Comparison of ENCODE assay signal across 1 fruit fly cellular context in genomic region chr2L:223351-223750, dm6.
TF ChIP-seq lines count a peak whose summit lies in the region.

No protein-coding gene starts in this region.

TF ChIP-seq in whole organism, embryonic, 481 proteins besides CTCF, POLR2A, EP300 and RAD21 (continued from another document and continues in another):
- TF ChIP-seq Dip3 (GFP tag; optimal IDR thresholded peaks at IDR 0.05; lab: Kevin White, UChicago) (peak; percentile 67), cato (GFP tag; optimal IDR thresholded peaks at IDR 0.05; lab: Kevin White, UChicago; ENCODE audit: borderline replicate concordance) (peak; percentile 69), Elba2 (GFP tag; optimal IDR thresholded peaks at IDR 0.05; lab: Kevin White, UChicago) (no peak), prd (optimal IDR thresholded peaks at IDR 0.05; lab: Kevin White, UChicago) (no peak), prd (GFP tag; IDR thresholded peaks at IDR 0.05; lab: Robert Waterston, UW) (peak; percentile 93), CG11247 (GFP tag; IDR thresholded peaks at IDR 0.05; lab: Robert Waterston, UW) (peak; percentile 77), CG15073 (GFP tag; optimal IDR thresholded peaks at IDR 0.05; lab: Kevin White, UChicago) (peak; percentile 70), Chrac-16 (GFP tag; optimal IDR thresholded peaks at IDR 0.05; lab: Kevin White, UChicago) (peak; percentile 84), CG30020 (tag; optimal IDR thresholded peaks at IDR 0.05; lab: Kevin White, UChicago) (peak; percentile 1), CG1603 (tag; optimal IDR thresholded peaks at IDR 0.05; lab: Kevin White, UChicago) (peak; percentile 86), Deaf1 (tag; optimal IDR thresholded peaks at IDR 0.05; lab: Kevin White, UChicago) (no peak), lbe (GFP tag; optimal IDR thresholded peaks at IDR 0.05; lab: Kevin White, UChicago) (peak; percentile 76), CG10321 (GFP tag; IDR thresholded peaks at IDR 0.05; lab: Robert Waterston, UW) (peak; percentile 64), Dbx (GFP tag; IDR thresholded peaks at IDR 0.05; lab: Robert Waterston, UW) (peak; percentile 40; the same call in 2 of the 3 replicates), Sox102F (GFP tag; optimal IDR thresholded peaks at IDR 0.05; lab: Kevin White, UChicago) (peak; percentile 91), Asciz (GFP tag; optimal IDR thresholded peaks at IDR 0.05; lab: Kevin White, UChicago) (peak; percentile 90), sima (GFP tag; optimal IDR thresholded peaks at IDR 0.05; lab: Kevin White, UChicago) (peak; percentile 55), CG3407 (GFP tag; optimal IDR thresholded peaks at IDR 0.05; lab: Kevin White, UChicago) (peak; percentile 86), CG15514 (GFP tag; optimal IDR thresholded peaks at IDR 0.05; lab: Kevin White, UChicago) (peak; percentile 51), ham (GFP tag; IDR thresholded peaks at IDR 0.05; lab: Robert Waterston, UW) (peak; percentile 37; the same call in 1 of the 2 replicates), Spps (tag; optimal IDR thresholded peaks at IDR 0.05; lab: Kevin White, UChicago) (peak; percentile 86), CG12236 (GFP tag; optimal IDR thresholded peaks at IDR 0.05; lab: Kevin White, UChicago) (peak; percentile 84), Ets65A (GFP tag; lab: Kevin White, UChicago) (peak; percentile 94), MESR4 (GFP tag; optimal IDR thresholded peaks at IDR 0.05; lab: Kevin White, UChicago) (no peak), Dad (GFP tag; optimal IDR thresholded peaks at IDR 0.05; lab: Kevin White, UChicago) (peak; percentile 91), NC2β (GFP tag; optimal IDR thresholded peaks at IDR 0.05; lab: Kevin White, UChicago) (peak; percentile 88), B-H2 (GFP tag; optimal IDR thresholded peaks at IDR 0.05; lab: Kevin White, UChicago) (no peak), CG17385 (GFP tag; optimal IDR thresholded peaks at IDR 0.05; lab: Kevin White, UChicago) (peak; percentile 78), Drgx (GFP tag; IDR thresholded peaks at IDR 0.05; lab: Robert Waterston, UW) (peak; percentile 93), CG8478 (optimal IDR thresholded peaks at IDR 0.05; lab: Kevin White, UChicago) (no peak), CG31365 (tag; optimal IDR thresholded peaks at IDR 0.05; lab: Kevin White, UChicago) (peak; percentile 23), fru (optimal IDR thresholded peaks at IDR 0.05; lab: Kevin White, UChicago) (no peak), CG2889 (GFP tag; IDR thresholded peaks at IDR 0.05; lab: Robert Waterston, UW) (peak; percentile 61; the same call in 2 of the 3 replicates), CG11695 (GFP tag; IDR thresholded peaks at IDR 0.05; lab: Robert Waterston, UW) (peak; percentile 89), CG31224 (GFP tag; IDR thresholded peaks at IDR 0.05; lab: Robert Waterston, UW) (peak; percentile 54), CG12659 (GFP tag; optimal IDR thresholded peaks at IDR 0.05; lab: Kevin White, UChicago) (peak; percentile 75), sc (optimal IDR thresholded peaks at IDR 0.05; lab: Kevin White, UChicago) (no peak), sc (GFP tag; optimal IDR thresholded peaks at IDR 0.05; lab: Kevin White, UChicago) (peak; percentile 84), CG13424 (tag; optimal IDR thresholded peaks at IDR 0.05; lab: Kevin White, UChicago) (peak; percentile 70), CG13624 (GFP tag; optimal IDR thresholded peaks at IDR 0.05; lab: Kevin White, UChicago) (peak; percentile 73), gro (GFP tag; optimal IDR thresholded peaks at IDR 0.05; lab: Kevin White, UChicago) (peak; percentile 40), CG12155 (GFP tag; optimal IDR thresholded peaks at IDR 0.05; lab: Kevin White, UChicago) (peak; percentile 71), CG18619 (GFP tag; optimal IDR thresholded peaks at IDR 0.05; lab: Kevin White, UChicago) (peak; percentile 75), CG13296 (GFP tag; optimal IDR thresholded peaks at IDR 0.05; lab: Kevin White, UChicago) (peak; percentile 10), tap (tag; optimal IDR thresholded peaks at IDR 0.05; lab: Kevin White, UChicago) (peak; percentile 76), Optix (GFP tag; IDR thresholded peaks at IDR 0.05; lab: Robert Waterston, UW) (peak; percentile 94), slbo (GFP tag; IDR thresholded peaks at IDR 0.05; lab: Robert Waterston, UW) (peak; percentile 80), nerfin-2 (GFP tag; IDR thresholded peaks at IDR 0.05; lab: Robert Waterston, UW; ENCODE audit: partially characterized antibody) (no peak), B-H1 (GFP tag; IDR thresholded peaks at IDR 0.05; lab: Robert Waterston, UW) (peak; percentile 87), sens-2 (GFP tag; IDR thresholded peaks at IDR 0.05; lab: Robert Waterston, UW) (peak; percentile 93), H2.0 (GFP tag; IDR thresholded peaks at IDR 0.05; lab: Robert Waterston, UW) (peak; percentile 83), CG12071 (GFP tag; optimal IDR thresholded peaks at IDR 0.05; lab: Kevin White, UChicago) (peak; percentile 81), CG10209 (GFP tag; optimal IDR thresholded peaks at IDR 0.05; lab: Kevin White, UChicago) (peak; percentile 87), cwo (GFP tag; optimal IDR thresholded peaks at IDR 0.05; lab: Kevin White, UChicago) (peak; percentile 54), Atf-2 (GFP tag; optimal IDR thresholded peaks at IDR 0.05; lab: Kevin White, UChicago) (peak; percentile 90), Sox100B (GFP tag; optimal IDR thresholded peaks at IDR 0.05; lab: Kevin White, UChicago) (peak; percentile 85), Neu2 (GFP tag; optimal IDR thresholded peaks at IDR 0.05; lab: Kevin White, UChicago; ENCODE audit: borderline replicate concordance) (peak; percentile 20), CG17359 (tag; optimal IDR thresholded peaks at IDR 0.05; lab: Kevin White, UChicago) (peak; percentile 88), Hr78 (GFP tag; optimal IDR thresholded peaks at IDR 0.05; lab: Kevin White, UChicago) (peak in 1 of 2 experiments; percentile 8), fd3F (GFP tag; optimal IDR thresholded peaks at IDR 0.05; lab: Kevin White, UChicago) (peak; percentile 21), dati (GFP tag; IDR thresholded peaks at IDR 0.05; lab: Robert Waterston, UW) (peak; percentile 87), cad (GFP tag; optimal IDR thresholded peaks at IDR 0.05; lab: Kevin White, UChicago) (peak; percentile 46), her (GFP tag; optimal IDR thresholded peaks at IDR 0.05; lab: Kevin White, UChicago) (peak; percentile 59), CG18262 (tag; optimal IDR thresholded peaks at IDR 0.05; lab: Kevin White, UChicago) (peak; percentile 89), CG5245 (GFP tag; optimal IDR thresholded peaks at IDR 0.05; lab: Kevin White, UChicago) (peak; percentile 90), PHDP (tag; optimal IDR thresholded peaks at IDR 0.05; lab: Kevin White, UChicago) (peak; percentile 80), ap (GFP tag; IDR thresholded peaks at IDR 0.05; lab: Robert Waterston, UW) (peak; percentile 91), usp (GFP tag; optimal IDR thresholded peaks at IDR 0.05; lab: Kevin White, UChicago) (no peak), kay (GFP tag; optimal IDR thresholded peaks at IDR 0.05; lab: Kevin White, UChicago) (peak; percentile 19), CG2678 (tag; optimal IDR thresholded peaks at IDR 0.05; lab: Kevin White, UChicago) (peak; percentile 78), lola (GFP tag; optimal IDR thresholded peaks at IDR 0.05; lab: Kevin White, UChicago) (peak in 1 of 3 experiments; percentile 86), pum (GFP tag; optimal IDR thresholded peaks at IDR 0.05; lab: Kevin White, UChicago) (peak; percentile 84), klu (GFP tag; IDR thresholded peaks at IDR 0.05; lab: Robert Waterston, UW) (peak; percentile 71), CG6272 (GFP tag; IDR thresholded peaks at IDR 0.05; lab: Robert Waterston, UW) (peak; percentile 65), hth (optimal IDR thresholded peaks at IDR 0.05; lab: Kevin White, UChicago) (no peak), NC2α (GFP tag; optimal IDR thresholded peaks at IDR 0.05; lab: Kevin White, UChicago) (peak; percentile 78), dimm (GFP tag; IDR thresholded peaks at IDR 0.05; lab: Robert Waterston, UW) (peak; percentile 89), Lhr (GFP tag; optimal IDR thresholded peaks at IDR 0.05; lab: Kevin White, UChicago) (peak; percentile 51), da (GFP tag; optimal IDR thresholded peaks at IDR 0.05; lab: Kevin White, UChicago) (no peak), bab2 (GFP tag; optimal IDR thresholded peaks at IDR 0.05; lab: Kevin White, UChicago) (peak; percentile 84), ind (GFP tag; optimal IDR thresholded peaks at IDR 0.05; lab: Kevin White, UChicago) (peak; percentile 77), Kr (GFP tag; optimal IDR thresholded peaks at IDR 0.05; lab: Kevin White, UChicago) (no peak), nau (GFP tag; optimal IDR thresholded peaks at IDR 0.05; lab: Kevin White, UChicago) (peak; percentile 76), lov (optimal IDR thresholded peaks at IDR 0.05; lab: Kevin White, UChicago) (no peak), lov (GFP tag; IDR thresholded peaks at IDR 0.05; lab: Robert Waterston, UW) (peak; percentile 96), disco-r (GFP tag; optimal IDR thresholded peaks at IDR 0.05; lab: Kevin White, UChicago) (peak; percentile 73), MTF-1 (GFP tag; optimal IDR thresholded peaks at IDR 0.05; lab: Kevin White, UChicago; ENCODE audit: borderline replicate concordance) (peak; percentile 40), NK7.1 (GFP tag; optimal IDR thresholded peaks at IDR 0.05; lab: Kevin White, UChicago) (peak; percentile 80), CG2199 (GFP tag; IDR thresholded peaks at IDR 0.05; lab: Robert Waterston, UW) (peak; percentile 87), CG4617 (GFP tag; optimal IDR thresholded peaks at IDR 0.05; lab: Kevin White, UChicago; ENCODE audit: borderline replicate concordance) (peak; percentile 38), crc (GFP tag; optimal IDR thresholded peaks at IDR 0.05; lab: Kevin White, UChicago) (peak; percentile 70), CG14014 (GFP tag; IDR thresholded peaks at IDR 0.05; lab: Robert Waterston, UW) (peak; percentile 77; the same call in 1 of the 2 replicates), knrl (GFP tag; IDR thresholded peaks at IDR 0.05; lab: Robert Waterston, UW; ENCODE audit: partially characterized antibody) (no peak), zfh1 (GFP tag; IDR thresholded peaks at IDR 0.05; lab: Robert Waterston, UW) (peak; percentile 97), slp2 (GFP tag; optimal IDR thresholded peaks at IDR 0.05; lab: Kevin White, UChicago) (peak; percentile 75), Blimp-1 (GFP tag; optimal IDR thresholded peaks at IDR 0.05; lab: Kevin White, UChicago) (peak; percentile 82), Antp (GFP tag; optimal IDR thresholded peaks at IDR 0.05; lab: Kevin White, UChicago) (peak; percentile 85), gsb-n (tag; optimal IDR thresholded peaks at IDR 0.05; lab: Kevin White, UChicago) (peak; percentile 89), aop (GFP tag; IDR thresholded peaks at IDR 0.05; lab: Robert Waterston, UW) (peak; percentile 73; the same call in 1 of the 2 replicates), HmgD (GFP tag; optimal IDR thresholded peaks at IDR 0.05; lab: Kevin White, UChicago) (no peak), CG3838 (GFP tag; optimal IDR thresholded peaks at IDR 0.05; lab: Kevin White, UChicago) (peak; percentile 63), Lpt (GFP tag; optimal IDR thresholded peaks at IDR 0.05; lab: Kevin White, UChicago) (no peak), esg (GFP tag; conservative IDR thresholded peaks at IDR 0.05; lab: Robert Waterston, UW) (peak; percentile 88), CG3065 (GFP tag; optimal IDR thresholded peaks at IDR 0.05; lab: Kevin White, UChicago) (peak; percentile 76), Fer1 (GFP tag; optimal IDR thresholded peaks at IDR 0.05; lab: Kevin White, UChicago) (peak; percentile 51), Oaz (GFP tag; IDR thresholded peaks at IDR 0.05; lab: Robert Waterston, UW) (peak; percentile 48; the same call in 1 of the 2 replicates), p53 (GFP tag; optimal IDR thresholded peaks at IDR 0.05; lab: Kevin White, UChicago) (peak; percentile 48), sug (tag; optimal IDR thresholded peaks at IDR 0.05; lab: Kevin White, UChicago) (no peak), YL-1 (GFP tag; optimal IDR thresholded peaks at IDR 0.05; lab: Kevin White, UChicago) (no peak), CG14441 (GFP tag; IDR thresholded peaks at IDR 0.05; lab: Robert Waterston, UW) (peak; percentile 89), fd96Cb (tag; optimal IDR thresholded peaks at IDR 0.05; lab: Kevin White, UChicago) (peak; percentile 87), ssp (GFP tag; IDR thresholded peaks at IDR 0.05; lab: Robert Waterston, UW) (peak; percentile 71), CG16779 (GFP tag; IDR thresholded peaks at IDR 0.05; lab: Robert Waterston, UW) (no peak), CG3995 (GFP tag; optimal IDR thresholded peaks at IDR 0.05; lab: Kevin White, UChicago) (no peak), CG4282 (GFP tag; optimal IDR thresholded peaks at IDR 0.05; lab: Kevin White, UChicago) (peak; percentile 91), pita (GFP tag; optimal IDR thresholded peaks at IDR 0.05; lab: Kevin White, UChicago) (no peak), Bgb (GFP tag; IDR thresholded peaks at IDR 0.05; lab: Robert Waterston, UW; ENCODE audit: partially characterized antibody) (no peak), Max (GFP tag; optimal IDR thresholded peaks at IDR 0.05; lab: Kevin White, UChicago) (peak; percentile 81), HLH54F (GFP tag; optimal IDR thresholded peaks at IDR 0.05; lab: Kevin White, UChicago) (peak; percentile 68), sens (GFP tag; lab: Kevin White, UChicago) (peak; percentile 98), danr (GFP tag; IDR thresholded peaks at IDR 0.05; lab: Robert Waterston, UW) (peak; percentile 67), GATAe (GFP tag; conservative IDR thresholded peaks at IDR 0.05; lab: Robert Waterston, UW) (no peak), sna (GFP tag; IDR thresholded peaks at IDR 0.05; lab: Robert Waterston, UW; ENCODE audit: partially characterized antibody) (no peak), Mrtf (GFP tag; IDR thresholded peaks at IDR 0.05; lab: Robert Waterston, UW) (peak; percentile 82), CG30431 (GFP tag; optimal IDR thresholded peaks at IDR 0.05; lab: Kevin White, UChicago) (peak; percentile 84), org-1 (GFP tag; optimal IDR thresholded peaks at IDR 0.05; lab: Kevin White, UChicago) (peak; percentile 77), D (optimal IDR thresholded peaks at IDR 0.05; lab: Kevin White, UChicago) (no peak), D (GFP tag; optimal IDR thresholded peaks at IDR 0.05; lab: Kevin White, UChicago) (peak; percentile 85), schlank (tag; optimal IDR thresholded peaks at IDR 0.05; lab: Kevin White, UChicago) (peak; percentile 11), Meics (GFP tag; optimal IDR thresholded peaks at IDR 0.05; lab: Kevin White, UChicago) (peak; percentile 65), bbx (GFP tag; IDR thresholded peaks at IDR 0.05; lab: Robert Waterston, UW; ENCODE audit: partially characterized antibody) (no peak), CG8765 (GFP tag; IDR thresholded peaks at IDR 0.05; lab: Robert Waterston, UW) (peak; percentile 83; the same call in 1 of the 2 replicates)
